Worm (Caenorhabditis elegans) whole organism, midembryonic: ENCODE data around the gene lin-5.

Source experiments
- flt-1 ChIP-seq: fragments of 200-800 bp; sonication (Bioruptor generic); IDR thresholded peaks from 2 replicates; pipeline ENCODE4 v1.3.6; 2022; ENCODE audit warnings: missing genetic modification characterization, missing compliant biosample characterization
- med-1 ChIP-seq: sonication (generic microtip); optimal IDR thresholded peaks from 2 replicates; lab custom pipeline; 2017; ENCODE audit warnings: missing genetic modification characterization, mild to moderate bottlenecking, missing compliant biosample characterization, antibody characterized with exemption, missing genetic modification reagents; ENCODE audit not compliant: insufficient read depth
- ref-1 ChIP-seq: fragments of 200-800 bp; sonication (Bioruptor generic); conservative IDR thresholded peaks from 2 replicates; pipeline ENCODE4 v1.3.6; 2022; ENCODE audit warnings: missing genetic modification reagents, missing genetic modification characterization, missing compliant biosample characterization
- tab-1 ChIP-seq: fragments of 200-800 bp; sonication (Bioruptor generic); IDR thresholded peaks from 2 replicates; pipeline ENCODE4 v1.3.6; 2022; ENCODE audit warnings: missing genetic modification characterization, missing compliant biosample characterization
- ztf-23 ChIP-seq: fragments of 200-800 bp; sonication (Bioruptor generic); IDR thresholded peaks from 2 replicates; pipeline ENCODE4 v1.3.6; 2022; ENCODE audit warnings: missing genetic modification reagents, missing genetic modification characterization, missing compliant biosample characterization
- ztf-29 ChIP-seq: fragments of 200-800 bp; sonication (Bioruptor generic); IDR thresholded peaks from 2 replicates; pipeline ENCODE4 v1.3.6; 2022; ENCODE audit warnings: missing genetic modification reagents, missing genetic modification characterization, missing compliant biosample characterization

ce11 chrII:7810869-7811543 lies 49.4 kb upstream of the lin-5 start, which contains the start of gene cki-1:
- TF ChIP-seq tab-1 (GFP tag; lab: Robert Waterston, UW) = 0 out of 2 replicates have a peak, but pooled peaks have one; percentile 48
- peak; percentile 58 for TF ChIP-seq flt-1 (GFP tag; lab: Robert Waterston, UW)
- TF ChIP-seq med-1 (GFP tag; lab: Kevin White, UChicago) = no peak
- TF ChIP-seq ref-1 (GFP tag; lab: Robert Waterston, UW) = no peak
- peak; percentile 61; the same call in 1 of the 2 replicates for TF ChIP-seq ztf-23 (GFP tag; lab: Robert Waterston, UW)
- no peak for TF ChIP-seq ztf-29 (GFP tag; lab: Robert Waterston, UW)
